Worm (Caenorhabditis elegans): ENCODE data around the gene Y38F1A.8.

DNA sequence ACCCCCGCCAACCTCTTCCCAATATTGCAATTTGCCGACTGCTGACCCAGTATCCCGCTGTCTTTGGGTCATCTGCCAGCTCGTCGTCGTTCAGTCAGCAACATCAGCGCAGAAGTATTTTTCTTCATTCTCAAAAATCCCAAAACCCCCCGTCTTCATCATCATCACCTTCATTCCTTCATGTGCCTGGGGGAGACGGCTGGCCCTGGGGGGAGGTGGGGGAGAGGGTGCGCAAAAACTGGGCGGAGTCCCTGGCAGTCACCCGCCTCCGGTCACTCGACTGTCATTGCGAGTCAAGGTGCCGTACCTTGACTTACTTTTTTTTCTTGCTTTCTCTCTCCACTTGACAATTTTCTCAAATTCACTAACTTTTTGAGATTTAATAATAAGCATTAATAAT is 12.9 kb downstream of the Y38F1A.8 start:
- TF ChIP-seq pha-4 (tag; optimal IDR thresholded peaks at IDR 0.05) = no peak
- TF ChIP-seq jun-1 (tag; optimal IDR thresholded peaks at IDR 0.05) = no peak
- TF ChIP-seq ceh-28 (tag; optimal IDR thresholded peaks at IDR 0.05) = no peak
- no peak for TF ChIP-seq unc-39 (tag; optimal IDR thresholded peaks at IDR 0.05)
- TF ChIP-seq fkh-10 (GFP tag; optimal IDR thresholded peaks at IDR 0.05) = no peak
